Worm (Caenorhabditis elegans) whole organism, midembryonic: ENCODE data around the gene T09B9.5.

ENCODE experiments used
- klf-2 ChIP-seq: fragments of 200-800 bp; sonication (Bioruptor generic); conservative IDR thresholded peaks from 2 replicates; pipeline ENCODE4 v1.3.6; 2022; ENCODE audit warnings: missing genetic modification reagents, missing genetic modification characterization, missing compliant biosample characterization
- ztf-29 ChIP-seq: fragments of 200-800 bp; sonication (Bioruptor generic); IDR thresholded peaks from 2 replicates; pipeline ENCODE4 v1.3.6; 2022; ENCODE audit warnings: missing genetic modification reagents, missing genetic modification characterization, missing compliant biosample characterization

DNA sequence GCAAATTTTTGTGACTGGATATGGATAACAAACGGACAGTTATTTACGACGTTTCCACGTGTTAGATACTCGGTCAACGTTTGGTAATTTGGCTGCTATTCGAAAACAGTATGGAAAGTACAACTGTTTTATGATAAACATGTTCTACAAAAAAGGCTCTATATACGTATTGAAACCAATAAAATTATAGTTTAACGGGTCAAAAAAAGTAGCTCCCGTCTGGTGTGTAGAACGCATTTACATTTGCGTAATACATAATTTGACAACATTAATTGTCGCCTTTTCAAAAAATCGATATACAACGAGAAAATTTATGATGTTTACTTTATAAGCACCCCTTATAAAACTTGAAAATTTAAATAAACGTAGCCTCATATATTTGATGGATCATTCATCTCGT is 35.5 kb upstream of the T09B9.5 start:
- no peak for TF ChIP-seq ztf-29 (GFP tag; lab: Robert Waterston, UW)
- TF ChIP-seq klf-2 (GFP tag; lab: Robert Waterston, UW) = no peak
